Worm (Caenorhabditis elegans) whole organism, L2 larva: ENCODE data around the gene ZK899.7.
A peak's percentile ranks its signal among the peaks of the same experiment; 100 is the strongest.

Source experiments
- C34F6.9 ChIP-seq: fragments of 150-350 bp; optimal IDR thresholded peaks from 2 replicates; lab custom pipeline; 2014; ENCODE audit warnings: missing biosample characterization, missing genetic modification characterization
- F13H6.1 ChIP-seq: sonication (generic microtip); optimal IDR thresholded peaks from 2 replicates; lab custom pipeline; 2016; ENCODE audit warnings: missing genetic modification characterization, missing compliant biosample characterization
- R02D3.7 ChIP-seq: fragments of 150-350 bp; optimal IDR thresholded peaks from 2 replicates; lab custom pipeline; 2014; ENCODE audit warnings: missing biosample characterization, missing genetic modification characterization
- ZK546.5 ChIP-seq: sonication (generic microtip); optimal IDR thresholded peaks from 2 replicates; lab custom pipeline; 2017; ENCODE audit warnings: missing biosample characterization, missing genetic modification characterization
- blmp-1 ChIP-seq: sonication (generic microtip); optimal IDR thresholded peaks from 2 replicates; lab custom pipeline; 2017; ENCODE audit warnings: missing genetic modification characterization, mild to moderate bottlenecking, missing compliant biosample characterization, antibody characterized with exemption, moderate library complexity; ENCODE audit not compliant: insufficient read depth
- ceh-82 ChIP-seq: fragments of 150-350 bp; optimal IDR thresholded peaks from 2 replicates; lab custom pipeline; 2014; ENCODE audit warnings: missing biosample characterization, missing genetic modification characterization
- crh-2 ChIP-seq: sonication (generic microtip); optimal IDR thresholded peaks from 2 replicates; lab custom pipeline; 2017; ENCODE audit warnings: missing biosample characterization, missing genetic modification characterization
- egl-27 ChIP-seq: sonication (generic microtip); optimal IDR thresholded peaks from 3 replicates; lab custom pipeline; 2017; ENCODE audit warnings: missing biosample characterization, missing genetic modification reagents, missing genetic modification characterization
- elt-1 ChIP-seq: fragments of 150-350 bp; optimal IDR thresholded peaks from 2 replicates; lab custom pipeline; 2014; ENCODE audit warnings: missing biosample characterization, missing genetic modification characterization
- elt-3 ChIP-seq: sonication (generic microtip); optimal IDR thresholded peaks from 2 replicates; lab custom pipeline; 2017; ENCODE audit warnings: missing biosample characterization, missing genetic modification characterization
- fos-1 ChIP-seq: fragments of 150-350 bp; optimal IDR thresholded peaks from 2 replicates; lab custom pipeline; 2014; ENCODE audit warnings: missing biosample characterization, missing genetic modification characterization
- gmeb-1 ChIP-seq: fragments of 150-350 bp; optimal IDR thresholded peaks from 2 replicates; lab custom pipeline; 2014; ENCODE audit warnings: missing biosample characterization, missing genetic modification characterization
- lin-11 ChIP-seq: fragments of 150-350 bp; sonication (generic microtip); optimal IDR thresholded peaks from 2 replicates; lab custom pipeline; 2014; ENCODE audit warnings: missing biosample characterization, missing genetic modification characterization, inconsistent platforms, mixed read lengths
- lin-13 ChIP-seq: fragments of 150-350 bp; optimal IDR thresholded peaks from 2 replicates; lab custom pipeline; 2014; ENCODE audit warnings: missing biosample characterization, missing genetic modification reagents, missing genetic modification characterization
- lsy-2 ChIP-seq, 2 experiments: fragments of 150-350 bp in 1 of 2; sonication (generic microtip) in 1 of 2; optimal IDR thresholded peaks; 2 replicates each; lab custom pipeline; 2014 to 2017; ENCODE audit warnings: missing biosample characterization in 2 of 2, missing genetic modification characterization in 2 of 2
- mab-5 ChIP-seq: fragments of 150-350 bp; optimal IDR thresholded peaks from 2 replicates; lab custom pipeline; 2014; ENCODE audit warnings: missing biosample characterization, missing genetic modification characterization
- nhr-10 ChIP-seq: sonication (generic microtip); optimal IDR thresholded peaks from 2 replicates; lab custom pipeline; 2017; ENCODE audit warnings: missing biosample characterization, missing genetic modification characterization
- nhr-12 ChIP-seq: fragments of 150-350 bp; optimal IDR thresholded peaks from 2 replicates; lab custom pipeline; 2014; ENCODE audit warnings: missing biosample characterization, missing genetic modification characterization
- nhr-129 ChIP-seq: fragments of 150-350 bp; optimal IDR thresholded peaks from 2 replicates; lab custom pipeline; 2014; ENCODE audit warnings: missing biosample characterization, missing genetic modification characterization
- nhr-21 ChIP-seq: fragments of 150-350 bp; optimal IDR thresholded peaks from 2 replicates; lab custom pipeline; 2014; ENCODE audit warnings: missing biosample characterization, missing genetic modification characterization
- nhr-23 ChIP-seq: fragments of 150-350 bp; optimal IDR thresholded peaks from 2 replicates; lab custom pipeline; 2014; ENCODE audit warnings: missing biosample characterization, missing genetic modification reagents, missing genetic modification characterization
- nhr-237 ChIP-seq: fragments of 150-350 bp; optimal IDR thresholded peaks from 2 replicates; lab custom pipeline; 2014; ENCODE audit warnings: missing biosample characterization, missing genetic modification characterization
- nhr-25 ChIP-seq: fragments of 150-350 bp; sonication (generic microtip); optimal IDR thresholded peaks from 3 replicates; lab custom pipeline; 2014; ENCODE audit warnings: missing biosample characterization, missing genetic modification characterization
- nhr-6 ChIP-seq: fragments of 150-350 bp; optimal IDR thresholded peaks from 2 replicates; lab custom pipeline; 2014; ENCODE audit warnings: missing biosample characterization, missing genetic modification characterization
- nhr-77 ChIP-seq: fragments of 150-350 bp; optimal IDR thresholded peaks from 2 replicates; lab custom pipeline; 2014; ENCODE audit warnings: missing biosample characterization, missing genetic modification characterization
- peb-1 ChIP-seq: fragments of 150-350 bp; optimal IDR thresholded peaks from 2 replicates; lab custom pipeline; 2014; ENCODE audit warnings: missing biosample characterization, missing genetic modification characterization
- sem-4 ChIP-seq: fragments of 150-350 bp; optimal IDR thresholded peaks from 2 replicates; lab custom pipeline; 2014; ENCODE audit warnings: missing biosample characterization, missing genetic modification reagents, missing genetic modification characterization
- sma-3 ChIP-seq: sonication (generic microtip); optimal IDR thresholded peaks from 2 replicates; lab custom pipeline; 2016; ENCODE audit warnings: missing genetic modification reagents, missing genetic modification characterization, missing compliant biosample characterization
- sma-9 ChIP-seq, 2 experiments: fragments of 150-350 bp in 1 of 2; sonication (generic microtip) in 1 of 2; optimal IDR thresholded peaks; 2 replicates each; lab custom pipeline; 2014 to 2016; ENCODE audit warnings: missing genetic modification characterization in 2 of 2, mild to moderate bottlenecking in 1 of 2, missing biosample characterization in 1 of 2, missing compliant biosample characterization in 1 of 2, missing genetic modification reagents in 1 of 2, moderate library complexity in 1 of 2
- snpc-4 ChIP-seq: fragments of 150-350 bp; optimal IDR thresholded peaks from 2 replicates; lab custom pipeline; 2014; ENCODE audit warnings: missing biosample characterization, missing genetic modification characterization
- unc-39 ChIP-seq: fragments of 150-350 bp; optimal IDR thresholded peaks from 2 replicates; lab custom pipeline; 2014; ENCODE audit warnings: missing biosample characterization, missing genetic modification characterization
- unc-55 ChIP-seq: fragments of 150-350 bp; sonication (generic microtip); optimal IDR thresholded peaks from 3 replicates; lab custom pipeline; 2014; ENCODE audit warnings: missing biosample characterization, missing genetic modification reagents, missing genetic modification characterization
- unc-62 ChIP-seq: fragments of 150-350 bp; optimal IDR thresholded peaks from 2 replicates; lab custom pipeline; 2014; ENCODE audit warnings: missing biosample characterization, missing genetic modification reagents, missing genetic modification characterization
- zag-1 ChIP-seq: fragments of 150-350 bp; optimal IDR thresholded peaks from 2 replicates; lab custom pipeline; 2014; ENCODE audit warnings: missing biosample characterization, missing genetic modification characterization
- ztf-1 ChIP-seq: fragments of 200-800 bp; sonication (Bioruptor generic); conservative IDR thresholded peaks from 2 replicates; pipeline ENCODE4 v1.3.6; 2022; ENCODE audit warnings: missing genetic modification characterization, missing compliant biosample characterization
- ztf-11 ChIP-seq: sonication (generic microtip); optimal IDR thresholded peaks from 2 replicates; lab custom pipeline; 2017; ENCODE audit warnings: missing biosample characterization, missing genetic modification characterization
- ztf-4 ChIP-seq: fragments of 150-350 bp; optimal IDR thresholded peaks from 2 replicates; lab custom pipeline; 2014; ENCODE audit warnings: missing biosample characterization, missing genetic modification characterization

The ZK899.7 gene

DNA sequence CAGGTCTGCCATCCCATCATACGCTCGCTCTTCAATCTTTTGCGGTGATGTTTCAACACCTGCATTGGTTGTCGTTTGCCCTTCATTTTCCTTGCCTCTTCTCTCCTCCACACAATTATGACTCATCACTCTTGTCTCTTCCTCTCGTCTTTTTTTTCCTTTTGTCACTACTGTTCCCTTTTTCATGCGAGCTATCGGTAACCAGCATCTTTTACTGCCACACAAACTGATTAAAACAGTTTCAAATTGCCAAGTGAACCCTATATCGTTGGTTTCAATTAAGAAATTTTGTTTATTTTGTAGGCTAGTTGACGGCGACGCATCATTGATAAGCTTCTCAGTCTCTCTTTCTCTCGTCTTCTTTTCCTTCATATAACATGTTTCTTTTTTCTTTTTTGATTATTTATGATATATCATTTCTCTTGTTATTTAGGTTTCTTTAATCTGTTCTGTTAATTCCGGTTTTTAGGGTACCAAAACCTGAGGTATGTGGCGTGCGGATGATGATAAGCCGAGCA lies 3.0 kb downstream of the ZK899.7 start, which contains the start of gene ZK899.1:
Gene ZK899.1, plus strand, starts transcription at position 468 of the 518 bp plus-strand sequence.
- TF ChIP-seq lin-13 (GFP tag; lab: Kevin White, UChicago) (no peak), fos-1 (tag; lab: Kevin White, UChicago) (peak; percentile 96), nhr-25 (tag; lab: Kevin White, UChicago) (peak; percentile 6)

DNA sequence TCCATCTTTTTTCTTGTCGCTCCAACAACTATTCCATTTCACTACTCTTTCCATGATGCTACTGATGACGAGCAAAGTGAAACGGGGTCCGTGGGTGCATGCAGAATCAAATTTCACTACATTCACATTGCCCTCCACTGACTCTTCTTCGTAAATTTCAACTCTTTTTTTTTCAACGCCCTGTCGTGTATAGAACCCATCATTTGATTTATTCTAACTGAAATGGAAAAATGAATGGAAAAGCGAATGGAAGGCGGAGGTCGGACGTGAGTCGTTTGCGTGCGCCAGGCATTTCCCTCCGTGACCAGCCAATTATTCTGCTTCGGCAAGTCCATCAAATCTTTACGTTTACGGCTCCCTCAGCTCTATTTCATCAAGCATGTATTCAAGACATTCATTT lies 5.4 kb downstream of the ZK899.7 start:
- TF ChIP-seq unc-62 (GFP tag; lab: Kevin White, UChicago) (no peak), nhr-23 (tag; lab: Kevin White, UChicago) (no peak), nhr-77 (tag; lab: Kevin White, UChicago) (no peak)
- TF ChIP-seq, all 48 proteins: peak for 0

DNA sequence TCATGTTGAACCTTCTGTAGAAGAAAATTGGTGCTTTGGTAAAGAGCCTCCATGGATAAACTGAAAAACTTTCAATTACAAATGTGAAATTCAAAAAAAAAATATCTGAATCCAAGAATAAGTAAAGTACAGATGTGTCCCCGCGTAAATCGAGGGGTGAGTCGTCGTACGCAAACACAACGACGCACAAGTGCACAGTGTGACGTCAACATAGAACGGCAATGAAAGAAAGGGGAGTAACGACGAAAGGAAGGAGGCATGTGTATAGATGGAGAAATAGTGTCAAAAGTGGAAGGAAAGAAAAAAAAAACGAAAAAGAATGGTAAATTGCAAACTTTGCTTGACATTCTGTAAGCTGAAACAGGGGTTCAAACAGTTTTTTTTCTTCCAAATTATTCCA lies 7.7 kb downstream of the ZK899.7 start, which contains the start of gene memb-1:
Gene memb-1, minus strand, starts transcription at position 60 of the 400 bp plus-strand sequence.
- TF ChIP-seq sma-9 (GFP tag; optimal IDR thresholded peaks at IDR 0.05; lab: Kevin White, UChicago) (peak; percentile 78), sma-9 (tag; optimal IDR thresholded peaks at IDR 0.05; lab: Kevin White, UChicago) (no peak), nhr-129 (peak; percentile 81), nhr-25 (tag; lab: Kevin White, UChicago) (peak; percentile 63), unc-62 (GFP tag; lab: Kevin White, UChicago) (no peak), gmeb-1 (tag; lab: Kevin White, UChicago) (peak; percentile 56), crh-2 (peak; percentile 90), elt-1 (tag; lab: Kevin White, UChicago) (no peak), R02D3.7 (tag; lab: Kevin White, UChicago) (no peak), fos-1 (tag; lab: Kevin White, UChicago) (peak; percentile 93), ztf-1 (GFP tag; lab: Robert Waterston, UW) (no peak), sem-4 (peak; percentile 54), F13H6.1 (tag; lab: Kevin White, UChicago) (peak; percentile 28), nhr-12 (tag; lab: Kevin White, UChicago) (no peak), lin-13 (GFP tag; lab: Kevin White, UChicago) (peak; percentile 62), sma-3 (GFP tag; lab: Kevin White, UChicago) (peak; percentile 38), peb-1 (tag; lab: Kevin White, UChicago) (no peak), mab-5 (tag; lab: Kevin White, UChicago) (peak; percentile 31), C34F6.9 (tag; lab: Kevin White, UChicago) (peak; percentile 74), ZK546.5 (no peak), nhr-237 (no peak), unc-55 (peak; percentile 81), egl-27 (tag; lab: Kevin White, UChicago) (peak; percentile 28), ztf-11 (no peak), nhr-6 (tag; lab: Kevin White, UChicago) (no peak), blmp-1 (tag; lab: Kevin White, UChicago) (no peak), nhr-10 (no peak), lin-11 (tag; lab: Kevin White, UChicago) (peak; percentile 10), nhr-21 (tag; lab: Kevin White, UChicago) (no peak), elt-3 (tag; lab: Kevin White, UChicago) (no peak), lsy-2 (tag; optimal IDR thresholded peaks at IDR 0.05; lab: Kevin White, UChicago) (peak in 1 of 2 experiments; percentile 72), zag-1 (tag; lab: Kevin White, UChicago) (peak; percentile 26), ceh-82 (tag; lab: Kevin White, UChicago) (no peak), ztf-4 (tag; lab: Kevin White, UChicago) (no peak), snpc-4 (tag; lab: Kevin White, UChicago) (peak; percentile 13), unc-39 (no peak)

DNA sequence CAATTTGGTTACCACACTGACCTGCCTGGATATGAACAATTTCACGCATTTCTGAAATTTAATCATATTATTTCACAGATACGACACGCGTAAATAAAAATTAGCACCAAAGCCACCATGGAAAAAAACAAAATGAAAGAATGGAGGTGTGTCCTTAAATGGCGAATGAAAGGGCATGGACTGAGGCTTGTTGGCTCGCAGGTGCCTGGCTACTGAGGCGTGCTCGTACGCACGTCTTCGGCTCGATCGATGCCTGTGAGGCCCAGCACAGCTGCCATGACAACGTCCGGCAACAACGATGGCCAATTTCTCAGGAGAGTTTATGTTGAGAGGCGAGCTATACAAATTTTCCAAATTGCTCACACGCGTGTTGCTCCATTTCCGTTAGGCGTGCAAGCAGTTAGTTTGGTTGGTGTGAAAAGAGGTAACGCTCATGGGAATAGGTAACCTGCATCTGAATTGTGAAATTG lies 12.4 kb downstream of the ZK899.7 start, which contains the start of gene tbb-4:
Gene tbb-4, minus strand, starts transcription at position 51 of the 470 bp plus-strand sequence.
- TF ChIP-seq mab-5 (tag; lab: Kevin White, UChicago) (no peak), sma-3 (GFP tag; lab: Kevin White, UChicago) (no peak)
- TF ChIP-seq, all 48 proteins: peak for 0
